Worm (Caenorhabditis elegans) whole organism, mixed stage, embryonic: ENCODE data around the gene clec-61.

Experiments
- bed-3 ChIP-seq: fragments of 200-800 bp; sonication (Bioruptor generic); optimal IDR thresholded peaks from 3 replicates; lab custom pipeline; 2018; ENCODE audit warnings: mild to moderate bottlenecking, missing genetic modification characterization, moderate library complexity, missing compliant biosample characterization
- ceh-39 ChIP-seq: fragments of 150-350 bp; optimal IDR thresholded peaks from 2 replicates; lab custom pipeline; 2014; ENCODE audit warnings: missing biosample characterization, missing genetic modification characterization
- ceh-43 ChIP-seq: fragments of 200-800 bp; sonication (Bioruptor generic); optimal IDR thresholded peaks from 2 replicates; lab custom pipeline; 2018; ENCODE audit warnings: mild to moderate bottlenecking, missing genetic modification characterization, moderate library complexity, missing compliant biosample characterization
- ceh-83 ChIP-seq: fragments of 200-800 bp; sonication (Bioruptor generic); optimal IDR thresholded peaks from 2 replicates; lab custom pipeline; 2018; ENCODE audit warnings: mild to moderate bottlenecking, missing genetic modification characterization, missing compliant biosample characterization
- ces-1 ChIP-seq: fragments of 150-350 bp; optimal IDR thresholded peaks from 2 replicates; lab custom pipeline; 2014; ENCODE audit warnings: missing biosample characterization, missing genetic modification reagents, missing genetic modification characterization
- cnd-1 ChIP-seq: fragments of 200-800 bp; sonication (Bioruptor generic); optimal IDR thresholded peaks from 2 replicates; lab custom pipeline; 2018; ENCODE audit warnings: mild to moderate bottlenecking, missing genetic modification characterization, missing compliant biosample characterization
- drap-1 ChIP-seq: fragments of 200-800 bp; sonication (Bioruptor generic); optimal IDR thresholded peaks from 3 replicates; lab custom pipeline; 2018; ENCODE audit warnings: mild to moderate bottlenecking, missing genetic modification characterization, missing compliant biosample characterization
- elt-3 ChIP-seq: fragments of 150-350 bp; optimal IDR thresholded peaks from 2 replicates; lab custom pipeline; 2014; ENCODE audit warnings: missing biosample characterization, missing genetic modification characterization
- flh-1 ChIP-seq: fragments of 200-800 bp; sonication (Bioruptor generic); optimal IDR thresholded peaks from 2 replicates; lab custom pipeline; 2018; ENCODE audit warnings: mild to moderate bottlenecking, missing genetic modification characterization, moderate library complexity, missing compliant biosample characterization
- ham-2 ChIP-seq: fragments of 200-800 bp; sonication (Bioruptor generic); optimal IDR thresholded peaks from 2 replicates; lab custom pipeline; 2018; ENCODE audit warnings: mild to moderate bottlenecking, missing genetic modification characterization, missing compliant biosample characterization
- hlh-1 ChIP-seq: fragments of 150-350 bp; optimal IDR thresholded peaks from 2 replicates; lab custom pipeline; 2014; ENCODE audit warnings: missing biosample characterization, missing genetic modification reagents, missing genetic modification characterization
- lin-13 ChIP-seq: fragments of 150-350 bp; optimal IDR thresholded peaks from 2 replicates; lab custom pipeline; 2014; ENCODE audit warnings: missing biosample characterization, missing genetic modification characterization
- lin-32 ChIP-seq: fragments of 200-800 bp; sonication (Bioruptor generic); optimal IDR thresholded peaks from 2 replicates; lab custom pipeline; 2018; ENCODE audit warnings: mild to moderate bottlenecking, missing genetic modification characterization, missing compliant biosample characterization
- lsy-2 ChIP-seq: fragments of 150-350 bp; optimal IDR thresholded peaks from 2 replicates; lab custom pipeline; 2014; ENCODE audit warnings: missing biosample characterization, missing genetic modification characterization
- mab-5 ChIP-seq: fragments of 150-350 bp; optimal IDR thresholded peaks from 2 replicates; lab custom pipeline; 2014; ENCODE audit warnings: missing biosample characterization, missing genetic modification characterization
- mep-1 ChIP-seq: fragments of 150-350 bp; optimal IDR thresholded peaks from 2 replicates; lab custom pipeline; 2017; ENCODE audit warnings: missing biosample characterization, missing genetic modification reagents, missing genetic modification characterization, inconsistent platforms
- mls-2 ChIP-seq: sonication (generic microtip); optimal IDR thresholded peaks from 2 replicates; lab custom pipeline; 2016; ENCODE audit warnings: mild to moderate bottlenecking, missing genetic modification characterization, moderate library complexity, missing compliant biosample characterization
- nhr-12 ChIP-seq: fragments of 150-350 bp; optimal IDR thresholded peaks from 2 replicates; lab custom pipeline; 2014; ENCODE audit warnings: missing biosample characterization, missing genetic modification characterization
- nhr-2 ChIP-seq: fragments of 150-350 bp; optimal IDR thresholded peaks from 2 replicates; lab custom pipeline; 2014; ENCODE audit warnings: missing biosample characterization, missing genetic modification characterization
- nhr-237 ChIP-seq: fragments of 150-350 bp; optimal IDR thresholded peaks from 2 replicates; lab custom pipeline; 2014; ENCODE audit warnings: missing biosample characterization, missing genetic modification characterization
- nhr-76 ChIP-seq: sonication (generic microtip); optimal IDR thresholded peaks from 2 replicates; lab custom pipeline; 2017; ENCODE audit warnings: missing biosample characterization, missing genetic modification characterization
- pha-4 ChIP-seq: fragments of 150-350 bp; optimal IDR thresholded peaks from 2 replicates; lab custom pipeline; 2018; ENCODE audit warnings: missing biosample characterization, missing genetic modification reagents, missing genetic modification characterization
- sem-2 ChIP-seq: fragments of 200-800 bp; sonication (Bioruptor generic); optimal IDR thresholded peaks from 2 replicates; lab custom pipeline; 2018; ENCODE audit warnings: mild to moderate bottlenecking, missing genetic modification characterization, missing compliant biosample characterization
- snpc-4 ChIP-seq: fragments of 150-350 bp; optimal IDR thresholded peaks from 2 replicates; lab custom pipeline; 2014; ENCODE audit warnings: missing biosample characterization, missing genetic modification characterization
- unc-120 ChIP-seq: sonication (generic microtip); optimal IDR thresholded peaks from 2 replicates; lab custom pipeline; 2017; ENCODE audit warnings: missing genetic modification characterization, missing compliant biosample characterization; ENCODE audit not compliant: poor library complexity, severe bottlenecking
- unc-39 ChIP-seq: fragments of 150-350 bp; optimal IDR thresholded peaks from 2 replicates; lab custom pipeline; 2014; ENCODE audit warnings: missing biosample characterization, missing genetic modification characterization
- unc-62 ChIP-seq: fragments of 150-350 bp; optimal IDR thresholded peaks from 2 replicates; lab custom pipeline; 2014; ENCODE audit warnings: missing biosample characterization, missing genetic modification reagents, missing genetic modification characterization
- zip-8 ChIP-seq: fragments of 150-350 bp; optimal IDR thresholded peaks from 2 replicates; lab custom pipeline; 2014; ENCODE audit warnings: missing biosample characterization, missing genetic modification characterization
- ztf-11 ChIP-seq: fragments of 150-350 bp; optimal IDR thresholded peaks from 2 replicates; lab custom pipeline; 2014; ENCODE audit warnings: missing biosample characterization, missing genetic modification characterization

clec-61 gene

ce11 chrII:10531604-10532003 is 41.3 kb upstream of the clec-61 start:
- no peak for TF ChIP-seq unc-120 (tag; lab: Kevin White, UChicago)
- no peak for TF ChIP-seq ztf-11 (tag; lab: Kevin White, UChicago)
- no peak for TF ChIP-seq lsy-2 (tag; lab: Kevin White, UChicago)
- TF ChIP-seq bed-3 = no peak
- no peak for TF ChIP-seq nhr-237 (tag; lab: Kevin White, UChicago)
- no peak for TF ChIP-seq ham-2 (GFP tag; lab: Kevin White, UChicago)
- TF ChIP-seq sem-2 = no peak
- TF ChIP-seq drap-1 (GFP tag; lab: Kevin White, UChicago) = no peak
- TF ChIP-seq mep-1 (tag; lab: Kevin White, UChicago) = no peak
- no peak for TF ChIP-seq ces-1 (GFP tag; lab: Kevin White, UChicago)
- TF ChIP-seq nhr-12 (tag; lab: Kevin White, UChicago) = no peak

ce11 chrII:10530907-10531306 is 40.6 kb upstream of the clec-61 start:
- TF ChIP-seq snpc-4 (tag; lab: Kevin White, UChicago) (no peak), mls-2 (tag; lab: Kevin White, UChicago) (no peak), ztf-11 (tag; lab: Kevin White, UChicago) (no peak), mep-1 (tag; lab: Kevin White, UChicago) (no peak), flh-1 (GFP tag; lab: Kevin White, UChicago) (no peak), ceh-43 (GFP tag; lab: Kevin White, UChicago) (no peak), ceh-39 (no peak), nhr-76 (tag; lab: Kevin White, UChicago) (no peak), zip-8 (no peak), lsy-2 (tag; lab: Kevin White, UChicago) (no peak), nhr-12 (tag; lab: Kevin White, UChicago) (no peak), sem-2 (no peak), hlh-1 (tag; lab: Kevin White, UChicago) (no peak), nhr-237 (tag; lab: Kevin White, UChicago) (no peak), unc-39 (tag; lab: Kevin White, UChicago) (no peak)

DNA sequence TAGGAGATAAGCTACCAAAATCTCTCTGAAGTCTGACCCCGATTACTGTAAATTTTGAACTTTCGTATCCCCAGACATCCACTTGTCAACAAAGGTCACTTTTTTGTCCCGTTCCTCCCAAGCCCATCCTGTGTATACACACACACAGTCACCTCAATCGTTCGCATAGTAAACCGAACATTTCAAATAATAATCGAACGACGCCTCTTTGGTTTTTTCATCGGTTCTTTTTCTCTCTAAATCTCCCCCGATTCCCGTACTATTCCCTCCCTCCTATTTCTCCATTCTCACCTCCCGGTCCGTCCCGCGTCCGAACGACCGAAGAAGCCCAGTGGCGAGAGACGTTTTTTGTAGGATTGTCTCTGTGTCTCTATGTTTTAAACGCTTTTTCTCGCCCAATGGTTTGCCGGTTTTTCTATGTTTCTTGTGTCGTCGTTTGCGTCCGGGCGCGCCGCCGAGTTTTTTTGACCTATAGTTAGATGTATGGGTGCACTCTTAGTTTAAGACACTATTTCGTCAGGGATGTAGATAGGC is 38.9 kb upstream of the clec-61 start:
- TF ChIP-seq cnd-1 (tag; lab: Kevin White, UChicago) (no peak), ces-1 (GFP tag; lab: Kevin White, UChicago) (no peak), drap-1 (GFP tag; lab: Kevin White, UChicago) (no peak), unc-62 (no peak), unc-120 (tag; lab: Kevin White, UChicago) (no peak), unc-39 (tag; lab: Kevin White, UChicago) (no peak), bed-3 (no peak), zip-8 (no peak), nhr-2 (tag; lab: Kevin White, UChicago) (no peak), hlh-1 (tag; lab: Kevin White, UChicago) (no peak), mep-1 (tag; lab: Kevin White, UChicago) (no peak), mab-5 (no peak)

DNA sequence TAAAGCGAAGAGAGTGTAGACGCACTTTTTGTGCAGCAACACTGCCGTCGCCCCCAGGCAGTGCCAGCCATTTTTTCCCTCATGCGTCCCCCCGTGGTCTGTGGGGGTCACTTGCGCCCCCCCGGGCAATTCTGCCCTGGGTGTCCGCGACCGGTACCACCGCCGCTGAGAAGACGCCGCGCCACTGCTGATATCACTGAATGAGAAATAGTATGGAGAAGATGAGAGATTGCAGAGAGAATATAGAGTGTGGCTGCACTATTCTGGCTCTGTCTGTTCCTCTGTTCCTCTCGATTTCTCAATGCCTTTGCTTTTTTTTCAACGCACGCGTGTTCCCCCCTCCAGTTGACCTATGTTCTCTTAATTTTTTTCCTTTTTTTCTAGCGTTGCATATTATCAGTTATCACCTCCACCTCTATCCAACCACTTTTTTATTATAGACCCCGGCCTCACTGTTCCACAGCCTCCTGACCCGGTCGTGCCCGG is 37.4 kb upstream of the clec-61 start, which contains the start of gene mab-10:
TSS of gene mab-10 (plus strand) at position 436 of the 486 bp plus-strand sequence.
- no peak for TF ChIP-seq ceh-43 (GFP tag; lab: Kevin White, UChicago)
- no peak for TF ChIP-seq unc-120 (tag; lab: Kevin White, UChicago)
- no peak for TF ChIP-seq cnd-1 (tag; lab: Kevin White, UChicago)
- TF ChIP-seq, all 35 proteins: peak for 0

- TF ChIP-seq ceh-43 (GFP tag; lab: Kevin White, UChicago) (no peak), ceh-39 (no peak), lsy-2 (tag; lab: Kevin White, UChicago) (no peak)
- TF ChIP-seq, all 35 proteins: peak for 0
These were observed 34.8 kb upstream of the clec-61 start for ce11 chrII:10525134-10525533.

DNA sequence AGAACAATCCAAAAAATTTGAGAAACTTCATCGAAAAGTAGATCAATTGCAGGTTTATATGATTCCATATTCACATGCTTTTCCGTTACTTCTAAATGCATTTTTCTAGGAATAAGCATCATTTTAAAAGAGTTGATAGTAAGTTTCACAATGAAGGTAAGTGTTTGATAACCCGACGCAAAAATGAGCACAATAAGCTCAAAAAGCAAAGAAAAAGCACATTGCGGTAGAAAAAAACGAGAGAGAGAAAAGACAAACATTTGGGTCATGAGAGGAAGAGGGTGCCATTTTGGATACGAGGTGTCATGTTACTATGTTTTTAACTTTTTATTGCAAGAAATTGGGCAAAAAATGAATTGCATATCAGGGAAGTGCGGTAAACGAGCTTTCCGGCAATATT is 34.0 kb upstream of the clec-61 start, which contains the start of gene F59B10.6:
TSS of gene F59B10.6 (minus strand) at position 101 of the 400 bp plus-strand sequence.
- no peak for TF ChIP-seq nhr-237 (tag; lab: Kevin White, UChicago)
- TF ChIP-seq flh-1 (GFP tag; lab: Kevin White, UChicago) = no peak
- no peak for TF ChIP-seq ceh-39
- TF ChIP-seq ceh-83 (GFP tag; lab: Kevin White, UChicago) = no peak
- no peak for TF ChIP-seq drap-1 (GFP tag; lab: Kevin White, UChicago)
- no peak for TF ChIP-seq lin-32
- TF ChIP-seq nhr-12 (tag; lab: Kevin White, UChicago) = no peak
- TF ChIP-seq unc-120 (tag; lab: Kevin White, UChicago) = no peak
- TF ChIP-seq elt-3 (tag; lab: Kevin White, UChicago) = no peak
- no peak for TF ChIP-seq pha-4 (tag; lab: Kevin White, UChicago)
- no peak for TF ChIP-seq mep-1 (tag; lab: Kevin White, UChicago)
- TF ChIP-seq lin-13 (tag; lab: Kevin White, UChicago) = no peak
